Worm (Caenorhabditis elegans) whole organism, young adult: Measurements from ENCODE around the gene R74.2.

ENCODE experiments used
- B0035.1 ChIP-seq: sonication (generic microtip); optimal IDR thresholded peaks from 2 replicates; lab custom pipeline; 2016; ENCODE audit warnings: missing genetic modification characterization, mild to moderate bottlenecking, missing compliant biosample characterization, missing genotype, missing genetic modification reagents
- B0336.3 ChIP-seq: fragments of 200-800 bp; sonication (Bioruptor generic); IDR thresholded peaks from 2 replicates; pipeline ENCODE4 v1.3.6; 2022; ENCODE audit warnings: missing genetic modification characterization, missing compliant biosample characterization
- C06A6.2 ChIP-seq: fragments of 200-800 bp; sonication (Bioruptor generic); conservative IDR thresholded peaks from 2 replicates; pipeline ENCODE4 v1.3.6; 2022; ENCODE audit warnings: missing genetic modification characterization, missing compliant biosample characterization
- D2030.7 ChIP-seq: fragments of 200-800 bp; sonication (Bioruptor generic); IDR thresholded peaks from 2 replicates; pipeline ENCODE4 v1.3.6; 2022; ENCODE audit warnings: missing genetic modification reagents, missing genetic modification characterization, missing compliant biosample characterization
- F23B12.7 ChIP-seq: sonication (generic microtip); optimal IDR thresholded peaks from 2 replicates; lab custom pipeline; 2017; ENCODE audit warnings: missing genetic modification characterization, mild to moderate bottlenecking, missing compliant biosample characterization, antibody characterized with exemption, moderate library complexity; ENCODE audit not compliant: insufficient read depth
- F33H1.4 ChIP-seq: fragments of 200-800 bp; sonication (Bioruptor generic); IDR thresholded peaks from 2 replicates; pipeline ENCODE4 v1.3.6; 2022; ENCODE audit warnings: missing genetic modification reagents, missing genetic modification characterization, missing compliant biosample characterization
- K11D2.4 ChIP-seq: fragments of 200-800 bp; sonication (Bioruptor generic); IDR thresholded peaks from 2 replicates; pipeline ENCODE4 v1.3.6; 2022; ENCODE audit warnings: missing genetic modification reagents, missing genetic modification characterization, missing compliant biosample characterization
- K12H6.12 ChIP-seq: fragments of 200-800 bp; sonication (Bioruptor generic); optimal IDR thresholded peaks from 2 replicates; lab custom pipeline; 2018; ENCODE audit warnings: mild to moderate bottlenecking, missing genetic modification characterization, missing compliant biosample characterization
- Y53F4B.3 ChIP-seq: fragments of 200-800 bp; sonication (Bioruptor generic); IDR thresholded peaks from 2 replicates; pipeline ENCODE4 v1.3.6; 2022; ENCODE audit warnings: missing genetic modification reagents, missing genetic modification characterization, missing compliant biosample characterization
- Y53G8AR.9 ChIP-seq: fragments of 200-800 bp; sonication (Bioruptor generic); conservative IDR thresholded peaks from 2 replicates; pipeline ENCODE4 v1.3.6; 2022; ENCODE audit warnings: missing genetic modification reagents, missing genetic modification characterization, missing compliant biosample characterization
- Y79H2A.3 ChIP-seq: fragments of 200-800 bp; sonication (Bioruptor generic); conservative IDR thresholded peaks from 2 replicates; pipeline ENCODE4 v1.3.6; 2022; ENCODE audit warnings: missing genetic modification reagents, missing genetic modification characterization, missing compliant biosample characterization
- Y95B8A.8 ChIP-seq: fragments of 200-800 bp; sonication (Bioruptor generic); IDR thresholded peaks from 2 replicates; pipeline ENCODE4 v1.3.6; 2022; ENCODE audit warnings: missing genetic modification reagents, missing genetic modification characterization, missing compliant biosample characterization
- akir-1 ChIP-seq: fragments of 200-800 bp; sonication (Bioruptor generic); optimal IDR thresholded peaks from 2 replicates; lab custom pipeline; 2018; ENCODE audit warnings: mild to moderate bottlenecking, missing genetic modification characterization, moderate library complexity, missing compliant biosample characterization
- athp-1 ChIP-seq: sonication (generic microtip); optimal IDR thresholded peaks from 2 replicates; lab custom pipeline; 2017; ENCODE audit warnings: mild to moderate bottlenecking, missing genetic modification characterization, missing compliant biosample characterization
- attf-6 ChIP-seq: fragments of 200-800 bp; sonication (Bioruptor generic); IDR thresholded peaks from 2 replicates; pipeline ENCODE4 v1.3.6; 2022; ENCODE audit warnings: missing genetic modification reagents, missing genetic modification characterization, missing compliant biosample characterization
- bed-1 ChIP-seq: fragments of 200-800 bp; sonication (Bioruptor generic); IDR thresholded peaks from 2 replicates; pipeline ENCODE4 v1.3.6; 2022; ENCODE audit warnings: missing genetic modification reagents, missing genetic modification characterization, missing compliant biosample characterization
- bed-2 ChIP-seq: fragments of 200-800 bp; sonication (Bioruptor generic); IDR thresholded peaks from 2 replicates; pipeline ENCODE4 v1.3.6; 2022; ENCODE audit warnings: missing genetic modification reagents, missing genetic modification characterization, missing compliant biosample characterization
- ccch-3 ChIP-seq: fragments of 200-800 bp; sonication (Bioruptor generic); optimal IDR thresholded peaks from 2 replicates; lab custom pipeline; 2018; ENCODE audit warnings: mild to moderate bottlenecking, missing genetic modification characterization, missing compliant biosample characterization
- cebp-1 ChIP-seq, 2 experiments: fragments of 200-800 bp in 1 of 2; sonication (Bioruptor generic) in 1 of 2; sonication (generic microtip) in 1 of 2; IDR thresholded peaks in 1 of 2; optimal IDR thresholded peaks in 1 of 2; 2 replicates each; pipeline versions ENCODE4 v1.3.6 to Lab custom; 2017 to 2022; ENCODE audit warnings: missing compliant biosample characterization in 2 of 2, missing genetic modification characterization in 2 of 2, mild to moderate bottlenecking in 1 of 2, missing genetic modification reagents in 1 of 2, moderate library complexity in 1 of 2
- ceh-27 ChIP-seq: fragments of 200-800 bp; sonication (Bioruptor generic); optimal IDR thresholded peaks from 2 replicates; lab custom pipeline; 2018; ENCODE audit warnings: mild to moderate bottlenecking, missing genetic modification characterization, moderate library complexity, missing compliant biosample characterization
- ceh-58 ChIP-seq: fragments of 200-800 bp; sonication (Bioruptor generic); IDR thresholded peaks from 2 replicates; pipeline ENCODE4 v1.3.6; 2022; ENCODE audit warnings: missing genetic modification characterization, missing compliant biosample characterization
- ceh-79 ChIP-seq: sonication (generic microtip); optimal IDR thresholded peaks from 2 replicates; lab custom pipeline; 2017; ENCODE audit warnings: mild to moderate bottlenecking, missing genetic modification characterization, missing compliant biosample characterization
- chd-7 ChIP-seq: sonication (generic microtip); optimal IDR thresholded peaks from 2 replicates; lab custom pipeline; 2016; ENCODE audit warnings: mild to moderate bottlenecking, missing genetic modification characterization, moderate library complexity, missing compliant biosample characterization
- dox-1 ChIP-seq: fragments of 200-800 bp; sonication (Bioruptor generic); IDR thresholded peaks from 2 replicates; pipeline ENCODE4 v1.3.6; 2022; ENCODE audit warnings: missing genetic modification reagents, missing genetic modification characterization, missing compliant biosample characterization
- dpl-1 ChIP-seq: fragments of 150-350 bp; optimal IDR thresholded peaks from 2 replicates; lab custom pipeline; 2014; ENCODE audit warnings: missing biosample characterization, missing genetic modification reagents, missing genetic modification characterization
- efl-1 ChIP-seq: fragments of 150-350 bp; optimal IDR thresholded peaks from 2 replicates; lab custom pipeline; 2014; ENCODE audit warnings: missing biosample characterization, missing genetic modification reagents, missing genetic modification characterization
- hmg-1.2 ChIP-seq: fragments of 200-800 bp; sonication (Bioruptor generic); IDR thresholded peaks from 2 replicates; pipeline ENCODE4 v1.3.6; 2022; ENCODE audit warnings: missing genetic modification reagents, missing genetic modification characterization, missing compliant biosample characterization
- hsf-1 ChIP-seq: fragments of 200-800 bp; sonication (Bioruptor generic); IDR thresholded peaks from 2 replicates; pipeline ENCODE4 v1.3.6; 2022; ENCODE audit warnings: missing genetic modification reagents, missing genetic modification characterization, missing compliant biosample characterization
- lin-26 ChIP-seq: fragments of 200-800 bp; sonication (Bioruptor generic); IDR thresholded peaks from 2 replicates; pipeline ENCODE4 v1.3.6; 2022; ENCODE audit warnings: missing genetic modification reagents, missing genetic modification characterization, missing compliant biosample characterization
- lin-54 ChIP-seq: fragments of 200-800 bp; sonication (Bioruptor generic); optimal IDR thresholded peaks from 2 replicates; lab custom pipeline; 2018; ENCODE audit warnings: mild to moderate bottlenecking, missing genetic modification characterization, missing compliant biosample characterization
- lir-1 ChIP-seq: fragments of 200-800 bp; sonication (Bioruptor generic); conservative IDR thresholded peaks from 2 replicates; pipeline ENCODE4 v1.3.6; 2022; ENCODE audit warnings: missing genetic modification reagents, missing genetic modification characterization, missing compliant biosample characterization
- mcd-1 ChIP-seq: fragments of 200-800 bp; sonication (Bioruptor generic); IDR thresholded peaks from 2 replicates; pipeline ENCODE4 v1.3.6; 2022; ENCODE audit warnings: missing genetic modification reagents, missing genetic modification characterization, missing compliant biosample characterization
- mxl-1 ChIP-seq: sonication (generic microtip); optimal IDR thresholded peaks from 2 replicates; lab custom pipeline; 2016; ENCODE audit warnings: missing genetic modification characterization, missing compliant biosample characterization
- nfyb-1 ChIP-seq: fragments of 200-800 bp; sonication (Bioruptor generic); IDR thresholded peaks from 2 replicates; pipeline ENCODE4 v1.3.6; 2022; ENCODE audit warnings: missing genetic modification reagents, missing genetic modification characterization, missing compliant biosample characterization
- rpc-1 ChIP-seq, 2 experiments: fragments of 150-350 bp in 1 of 2; sonication (generic microtip) in 1 of 2; optimal IDR thresholded peaks; 2 replicates each; lab custom pipeline; 2014 to 2018; ENCODE audit warnings: missing biosample characterization in 1 of 2, missing genetic modification characterization in 1 of 2, missing genetic modification reagents in 1 of 2, missing genotype in 1 of 2
- snpc-1.3 ChIP-seq: sonication (generic microtip); optimal IDR thresholded peaks from 2 replicates; lab custom pipeline; 2017; ENCODE audit warnings: missing genetic modification characterization, mild to moderate bottlenecking, missing compliant biosample characterization, antibody characterized with exemption, moderate library complexity, missing genotype, missing genetic modification reagents; ENCODE audit not compliant: insufficient read depth
- snpc-4 ChIP-seq, 5 experiments: fragments of 150-350 bp in 1 of 5; sonication (generic microtip) in 4 of 5; optimal IDR thresholded peaks; 2 replicates each; lab custom pipeline; 2014 to 2018; ENCODE audit warnings: missing genetic modification characterization in 5 of 5, missing biosample characterization in 3 of 5, antibody characterized with exemption in 2 of 5, mild to moderate bottlenecking in 2 of 5, missing compliant biosample characterization in 2 of 5, missing genotype in 2 of 5, moderate library complexity in 2 of 5, missing genetic modification reagents in 1 of 5
- sptf-2 ChIP-seq: fragments of 200-800 bp; sonication (Bioruptor generic); optimal IDR thresholded peaks from 2 replicates; lab custom pipeline; 2018; ENCODE audit warnings: mild to moderate bottlenecking, missing genetic modification characterization, missing compliant biosample characterization
- tbp1 ChIP-seq: fragments of 200-800 bp; sonication (Bioruptor generic); optimal IDR thresholded peaks from 2 replicates; lab custom pipeline; 2018; ENCODE audit warnings: mild to moderate bottlenecking, missing genetic modification characterization, missing compliant biosample characterization
- tlf-1 ChIP-seq: fragments of 200-800 bp; sonication (Bioruptor generic); optimal IDR thresholded peaks from 2 replicates; lab custom pipeline; 2018; ENCODE audit warnings: mild to moderate bottlenecking, missing genetic modification characterization, missing compliant biosample characterization
- unc-130 ChIP-seq: sonication (generic microtip); optimal IDR thresholded peaks from 2 replicates; lab custom pipeline; 2016; ENCODE audit warnings: missing genetic modification reagents, missing genetic modification characterization, missing compliant biosample characterization
- ztf-18 ChIP-seq: sonication (generic microtip); optimal IDR thresholded peaks from 2 replicates; lab custom pipeline; 2016; ENCODE audit warnings: missing genotype, mild to moderate bottlenecking, missing genetic modification characterization, missing compliant biosample characterization
- ztf-26 ChIP-seq: sonication (generic microtip); optimal IDR thresholded peaks from 2 replicates; lab custom pipeline; 2017; ENCODE audit warnings: missing genetic modification characterization, missing compliant biosample characterization

Gene R74.2

ce11 chrIII:4172210-4172609, 15.8 kb upstream of the R74.2 start (continued):
- TF ChIP-seq lir-1 = no peak
- TF ChIP-seq unc-130 (GFP tag; lab: Kevin White, UChicago) = peak; percentile 69
- TF ChIP-seq rpc-1 (optimal IDR thresholded peaks at IDR 0.05; lab: Kevin White, UChicago) = no peak
- TF ChIP-seq rpc-1 (tag; optimal IDR thresholded peaks at IDR 0.05; lab: Kevin White, UChicago) = peak; percentile 7
- peak; percentile 69 for TF ChIP-seq ceh-79
- TF ChIP-seq C06A6.2 (GFP tag; lab: Robert Waterston, UW) = no peak
- no peak for TF ChIP-seq Y53F4B.3 (GFP tag; lab: Robert Waterston, UW)
- no peak for TF ChIP-seq ztf-26 (tag; lab: Kevin White, UChicago)
- TF ChIP-seq mcd-1 (GFP tag; lab: Robert Waterston, UW) = no peak
- no peak for TF ChIP-seq mxl-1
- peak; percentile 52 for TF ChIP-seq lin-54 (GFP tag; lab: Kevin White, UChicago)
- TF ChIP-seq ceh-58 (GFP tag; lab: Robert Waterston, UW) = no peak

ce11 chrIII:4175489-4175888, 12.5 kb upstream of the R74.2 start:
- no peak for TF ChIP-seq K11D2.4 (GFP tag; lab: Robert Waterston, UW)
- no peak for TF ChIP-seq B0035.1 (tag; lab: Kevin White, UChicago)
- TF ChIP-seq bed-2 (GFP tag; lab: Robert Waterston, UW) = no peak
- TF ChIP-seq hsf-1 (GFP tag; lab: Robert Waterston, UW) = peak; percentile 61
- TF ChIP-seq Y79H2A.3 (GFP tag; lab: Robert Waterston, UW) = no peak
- peak; percentile 22; the same call in 1 of the 2 replicates for TF ChIP-seq B0336.3 (GFP tag; lab: Robert Waterston, UW)
- TF ChIP-seq ccch-3 (GFP tag; lab: Kevin White, UChicago) = no peak
- no peak for TF ChIP-seq cebp-1 (GFP tag; IDR thresholded peaks at IDR 0.05; lab: Robert Waterston, UW)
- peak; percentile 16 for TF ChIP-seq cebp-1 (tag; optimal IDR thresholded peaks at IDR 0.05; lab: Kevin White, UChicago)
- TF ChIP-seq dox-1 = 0 out of 2 replicates have a peak, but pooled peaks have one; percentile 62
- TF ChIP-seq, all 124 proteins: peak for 4

ce11 chrIII:4176109-4176596, 11.8 kb upstream of the R74.2 start, which contains the start of the genes hrde-1 and C16C10.13:
Gene hrde-1, minus strand, starts transcription at chrIII:4176159.
Gene C16C10.13, plus strand, starts transcription at chrIII:4176440.
- TF ChIP-seq F33H1.4 (GFP tag; lab: Robert Waterston, UW) (peak; percentile 78), ztf-26 (tag; lab: Kevin White, UChicago) (no peak), Y53G8AR.9 (GFP tag; lab: Robert Waterston, UW) (peak; percentile 44; the same call in 1 of the 2 replicates), ceh-27 (GFP tag; lab: Kevin White, UChicago) (no peak), F23B12.7 (peak; percentile 14), Y95B8A.8 (GFP tag; lab: Robert Waterston, UW) (peak; percentile 65; the same call in 1 of the 2 replicates), nfyb-1 (GFP tag; lab: Robert Waterston, UW) (no peak), dox-1 (peak; percentile 78), tlf-1 (GFP tag; lab: Kevin White, UChicago) (peak; percentile 79), attf-6 (GFP tag; lab: Robert Waterston, UW) (0 out of 2 replicates have a peak, but pooled peaks have one; percentile 17), K12H6.12 (tag; lab: Kevin White, UChicago) (no peak), hmg-1.2 (peak; percentile 23; the same call in 1 of the 2 replicates), akir-1 (no peak), snpc-1.3 (tag; lab: Kevin White, UChicago) (peak; percentile 82), lin-54 (GFP tag; lab: Kevin White, UChicago) (peak; percentile 88), ztf-18 (tag; lab: Kevin White, UChicago) (peak; percentile 7), sptf-2 (no peak), athp-1 (tag; lab: Kevin White, UChicago) (peak; percentile 70), lin-26 (GFP tag; lab: Robert Waterston, UW) (no peak), dpl-1 (GFP tag; lab: Kevin White, UChicago) (peak; percentile 80), efl-1 (GFP tag; lab: Kevin White, UChicago) (peak; percentile 97), D2030.7 (GFP tag; lab: Robert Waterston, UW) (peak; percentile 91), snpc-4 (GFP tag; optimal IDR thresholded peaks at IDR 0.05; lab: Kevin White, UChicago) (no peak), snpc-4 (tag; optimal IDR thresholded peaks at IDR 0.05; lab: Kevin White, UChicago) (peak in 1 of 4 experiments; percentile 56), bed-1 (GFP tag; lab: Robert Waterston, UW) (no peak), unc-130 (GFP tag; lab: Kevin White, UChicago) (peak; percentile 93), tbp1 (GFP tag; lab: Kevin White, UChicago) (peak; percentile 49), rpc-1 (optimal IDR thresholded peaks at IDR 0.05; lab: Kevin White, UChicago) (peak; percentile 21), rpc-1 (tag; optimal IDR thresholded peaks at IDR 0.05; lab: Kevin White, UChicago) (no peak), chd-7 (no peak)
